4 worm cellular contexts compared by ENCODE assay signal in the genomic region with DNA sequence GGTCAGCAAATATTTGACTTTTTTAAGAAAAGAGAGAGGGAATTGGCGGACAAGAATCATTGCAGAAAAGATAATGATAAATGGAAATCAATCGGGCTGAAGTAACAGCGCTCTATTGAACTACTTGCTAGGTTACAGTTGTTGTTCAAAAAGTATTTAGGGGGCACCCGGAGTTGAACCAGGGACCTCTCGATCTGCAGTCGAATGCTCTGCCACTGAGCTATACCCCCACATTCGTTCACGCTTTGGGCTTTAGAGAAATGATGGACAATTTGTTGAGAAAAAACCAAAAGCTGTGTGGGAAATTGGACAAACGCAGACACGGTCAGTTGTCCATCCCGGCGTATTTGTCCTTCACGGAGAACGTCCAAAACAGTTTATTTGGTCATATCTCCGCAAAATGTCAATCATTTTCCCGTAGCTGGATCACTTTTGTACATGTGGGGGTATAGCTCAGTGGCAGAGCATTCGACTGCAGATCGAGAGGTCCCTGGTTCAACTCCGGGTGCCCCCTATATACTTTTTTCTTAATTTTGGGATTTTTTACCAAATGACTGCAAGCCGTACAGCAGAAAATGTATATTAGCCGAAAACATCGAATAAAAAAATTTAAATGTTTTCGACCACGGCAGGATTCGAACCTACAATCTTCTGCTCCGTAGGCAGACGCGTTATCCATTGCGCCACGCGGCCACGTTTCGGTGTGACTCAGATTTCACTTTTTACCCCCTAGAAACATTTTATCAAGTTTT.
TF ChIP-seq lines count a peak whose summit lies in the region.

No protein-coding gene starts in this region.

TF ChIP-seq in whole organism, L2 larva, 48 proteins besides CTCF, POLR2A, EP300 and RAD21:
- no peak for TF ChIP-seq unc-62 (GFP tag; optimal IDR thresholded peaks at IDR 0.05; lab: Kevin White, UChicago)
- peak; percentile 15 for TF ChIP-seq sma-9 (GFP tag; optimal IDR thresholded peaks at IDR 0.05; lab: Kevin White, UChicago)
- TF ChIP-seq sma-9 (tag; optimal IDR thresholded peaks at IDR 0.05; lab: Kevin White, UChicago) = no peak
- peak; percentile 24 for TF ChIP-seq nhr-129 (tag; optimal IDR thresholded peaks at IDR 0.05; lab: Kevin White, UChicago)
- TF ChIP-seq fos-1 (tag; optimal IDR thresholded peaks at IDR 0.05; lab: Kevin White, UChicago) = peak; percentile 24
- TF ChIP-seq unc-55 (GFP tag; optimal IDR thresholded peaks at IDR 0.05; lab: Kevin White, UChicago) = peak; percentile 26
- TF ChIP-seq F13H6.1 (tag; optimal IDR thresholded peaks at IDR 0.05; lab: Kevin White, UChicago) = peak; percentile 19
- TF ChIP-seq nhr-21 (tag; optimal IDR thresholded peaks at IDR 0.05; lab: Kevin White, UChicago) = peak; percentile 22
- no peak for TF ChIP-seq nhr-237 (tag; optimal IDR thresholded peaks at IDR 0.05; lab: Kevin White, UChicago)
- TF ChIP-seq C34F6.9 (tag; optimal IDR thresholded peaks at IDR 0.05; lab: Kevin White, UChicago) = peak; percentile 24

TF ChIP-seq in whole organism, L4 larva, 104 proteins besides CTCF, POLR2A, EP300 and RAD21 (continues in another document):
- peak; percentile 83 for TF ChIP-seq zip-11 (GFP tag; IDR thresholded peaks at IDR 0.05; lab: Robert Waterston, UW)
- TF ChIP-seq zfp-3 (GFP tag; conservative IDR thresholded peaks at IDR 0.05; lab: Robert Waterston, UW) = peak; percentile 70; the same call in 1 of the 2 replicates
- TF ChIP-seq F49E8.2 (tag; optimal IDR thresholded peaks at IDR 0.05; lab: Kevin White, UChicago; ENCODE audit: borderline replicate concordance) = peak; percentile 32
- TF ChIP-seq nhr-237 (tag; optimal IDR thresholded peaks at IDR 0.05; lab: Kevin White, UChicago) = no peak
- TF ChIP-seq F26F4.8 (GFP tag; conservative IDR thresholded peaks at IDR 0.05; lab: Robert Waterston, UW) = 0 out of 2 replicates have a peak, but pooled peaks have one; percentile 57
- TF ChIP-seq pha-4 (GFP tag; IDR thresholded peaks at IDR 0.05; lab: Robert Waterston, UW) = peak; percentile 79
- TF ChIP-seq pha-4 (tag; optimal IDR thresholded peaks at IDR 0.05; lab: Kevin White, UChicago) = no peak
- TF ChIP-seq daf-19 (GFP tag; conservative IDR thresholded peaks at IDR 0.05; lab: Robert Waterston, UW) = peak; percentile 72; the same call in 1 of the 2 replicates
- no peak for TF ChIP-seq ztf-11 (tag; optimal IDR thresholded peaks at IDR 0.05; lab: Kevin White, UChicago)
- peak; percentile 84 for TF ChIP-seq snpc-1.2 (GFP tag; IDR thresholded peaks at IDR 0.05; lab: Robert Waterston, UW)
- no peak for TF ChIP-seq madf-5 (GFP tag; IDR thresholded peaks at IDR 0.05; lab: Robert Waterston, UW)
- peak; percentile 85 for TF ChIP-seq hmg-1.1 (GFP tag; IDR thresholded peaks at IDR 0.05; lab: Robert Waterston, UW)
- no peak for TF ChIP-seq saeg-2 (GFP tag; IDR thresholded peaks at IDR 0.05; lab: Robert Waterston, UW)
- TF ChIP-seq T26A8.4 (GFP tag; IDR thresholded peaks at IDR 0.05; lab: Robert Waterston, UW) = peak; percentile 89
- no peak for TF ChIP-seq mes-2 (tag; optimal IDR thresholded peaks at IDR 0.05; lab: Kevin White, UChicago; ENCODE audit: poor library complexity, severe bottlenecking)
- TF ChIP-seq hlh-11 (tag; optimal IDR thresholded peaks at IDR 0.05; lab: Kevin White, UChicago) = peak; percentile 44
- no peak for TF ChIP-seq aly-2 (tag; optimal IDR thresholded peaks at IDR 0.05; lab: Kevin White, UChicago)
- no peak for TF ChIP-seq daf-8 (GFP tag; IDR thresholded peaks at IDR 0.05; lab: Robert Waterston, UW)
- TF ChIP-seq daf-16 (GFP tag; optimal IDR thresholded peaks at IDR 0.05; lab: Kevin White, UChicago) = peak; percentile 8 to 46
- TF ChIP-seq daf-16 (tag; optimal IDR thresholded peaks at IDR 0.05; lab: Kevin White, UChicago) = peak; percentile 67
- peak; percentile 15 for TF ChIP-seq sdz-12 (GFP tag; optimal IDR thresholded peaks at IDR 0.05; lab: Kevin White, UChicago)
- TF ChIP-seq cey-2 (tag; optimal IDR thresholded peaks at IDR 0.05; lab: Kevin White, UChicago; ENCODE audit: borderline replicate concordance, insufficient read depth) = no peak
- peak; percentile 5 for TF ChIP-seq nhr-6 (tag; optimal IDR thresholded peaks at IDR 0.05; lab: Kevin White, UChicago)

TF ChIP-seq in whole organism, late embryonic, 69 proteins besides CTCF, POLR2A, EP300 and RAD21:
- TF ChIP-seq ceh-6 (GFP tag; optimal IDR thresholded peaks at IDR 0.05; lab: Kevin White, UChicago) = peak; percentile 16
- TF ChIP-seq dve-1 (tag; optimal IDR thresholded peaks at IDR 0.05; lab: Kevin White, UChicago) = no peak
- peak; percentile 31 for TF ChIP-seq C38D4.7 (GFP tag; optimal IDR thresholded peaks at IDR 0.05; lab: Kevin White, UChicago)
- TF ChIP-seq pros-1 (tag; optimal IDR thresholded peaks at IDR 0.05; lab: Kevin White, UChicago) = no peak
- no peak for TF ChIP-seq ttx-3 (tag; optimal IDR thresholded peaks at IDR 0.05; lab: Kevin White, UChicago)
- TF ChIP-seq sox-2 (GFP tag; IDR thresholded peaks at IDR 0.05; lab: Robert Waterston, UW) = no peak
- no peak for TF ChIP-seq eyg-1 (tag; optimal IDR thresholded peaks at IDR 0.05; lab: Kevin White, UChicago)
- no peak for TF ChIP-seq ceh-30 (tag; optimal IDR thresholded peaks at IDR 0.05; lab: Kevin White, UChicago)
- no peak for TF ChIP-seq hlh-13 (GFP tag; optimal IDR thresholded peaks at IDR 0.05; lab: Kevin White, UChicago)
TF ChIP-seq in whole organism, late embryonic: peak in this region for 2.

TF ChIP-seq in whole organism, mixed stage, embryonic, 35 proteins besides CTCF, POLR2A, EP300 and RAD21:
- TF ChIP-seq mab-5 (tag; optimal IDR thresholded peaks at IDR 0.05; lab: Kevin White, UChicago) (no peak), drap-1 (GFP tag; optimal IDR thresholded peaks at IDR 0.05; lab: Kevin White, UChicago) (peak; percentile 23), ceh-83 (GFP tag; optimal IDR thresholded peaks at IDR 0.05; lab: Kevin White, UChicago) (peak; percentile 64), ceh-43 (GFP tag; optimal IDR thresholded peaks at IDR 0.05; lab: Kevin White, UChicago) (peak; percentile 47), elt-3 (tag; optimal IDR thresholded peaks at IDR 0.05; lab: Kevin White, UChicago) (no peak), ham-2 (GFP tag; optimal IDR thresholded peaks at IDR 0.05; lab: Kevin White, UChicago) (peak; percentile 33), M03D4.4 (tag; optimal IDR thresholded peaks at IDR 0.05; lab: Kevin White, UChicago) (peak; percentile 5)
